Fruit fly (Drosophila melanogaster): ENCODE results near the gene CG11396.

DNA sequence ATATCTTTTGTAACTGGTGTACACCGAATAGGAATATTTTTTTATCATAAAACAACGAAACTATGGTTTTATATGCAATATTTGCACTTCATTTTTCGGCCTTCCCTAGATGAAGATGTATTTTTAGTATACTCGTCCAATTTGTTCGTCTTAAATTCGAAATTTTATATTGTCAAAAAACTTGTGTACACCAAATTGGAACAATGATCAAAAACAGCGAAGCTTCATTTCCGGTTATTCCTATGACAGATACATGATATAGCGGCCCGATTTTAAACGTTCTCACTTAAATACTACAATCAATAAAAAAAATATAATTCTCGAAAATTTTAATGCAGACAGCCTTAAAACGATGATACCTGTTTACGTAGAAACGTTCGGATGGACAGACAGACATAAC lies 20.7 kb downstream of the CG11396 start:
- TF ChIP-seq toe (GFP tag; optimal IDR thresholded peaks at IDR 0.05) (no peak), Mnt (GFP tag; optimal IDR thresholded peaks at IDR 0.05) (no peak), tj (GFP tag; optimal IDR thresholded peaks at IDR 0.05) (no peak)

Data from whole organism, adult.